Fruit fly (Drosophila melanogaster): ENCODE results near the gene CG6179.

The CG6179 gene

dm6 chrX:18367806-18368643, 11.9 kb upstream of the CG6179 start (continued):
- TF ChIP-seq CG14860 (GFP tag; IDR thresholded peaks at IDR 0.05; ENCODE audit: partially characterized antibody) (no peak), CG15696 (tag; optimal IDR thresholded peaks at IDR 0.05) (no peak), CG16815 (GFP tag; optimal IDR thresholded peaks at IDR 0.05) (peak; percentile 34), ab (GFP tag; optimal IDR thresholded peaks at IDR 0.05) (peak; percentile 42), Hr39 (optimal IDR thresholded peaks at IDR 0.05) (no peak), CG12071 (GFP tag; optimal IDR thresholded peaks at IDR 0.05) (peak; percentile 74), ci (GFP tag; IDR thresholded peaks at IDR 0.05) (peak; percentile 86), lilli (GFP tag; optimal IDR thresholded peaks at IDR 0.05) (peak; percentile 81), tna (GFP tag; IDR thresholded peaks at IDR 0.05; ENCODE audit: partially characterized antibody) (no peak), CG12659 (GFP tag; optimal IDR thresholded peaks at IDR 0.05) (peak; percentile 67), tgo (GFP tag; IDR thresholded peaks at IDR 0.05) (peak; percentile 64), CG1603 (tag; optimal IDR thresholded peaks at IDR 0.05) (peak; percentile 84), Elba2 (GFP tag; optimal IDR thresholded peaks at IDR 0.05) (no peak), fd102C (GFP tag; optimal IDR thresholded peaks at IDR 0.05) (no peak), al (GFP tag; IDR thresholded peaks at IDR 0.05) (peak; percentile 72), fd3F (GFP tag; optimal IDR thresholded peaks at IDR 0.05) (peak; percentile 43), CG13123 (GFP tag; optimal IDR thresholded peaks at IDR 0.05) (no peak), D19B (GFP tag; optimal IDR thresholded peaks at IDR 0.05) (peak; percentile 7), psq (GFP tag; optimal IDR thresholded peaks at IDR 0.05) (no peak), CG10565 (GFP tag; optimal IDR thresholded peaks at IDR 0.05) (no peak), inv (GFP tag; IDR thresholded peaks at IDR 0.05; ENCODE audit: partially characterized antibody) (no peak), sisA (GFP tag; IDR thresholded peaks at IDR 0.05) (peak; percentile 75), Dad (GFP tag; optimal IDR thresholded peaks at IDR 0.05) (peak; percentile 67), zfh1 (GFP tag; IDR thresholded peaks at IDR 0.05) (peak; percentile 71), CG11093 (GFP tag; IDR thresholded peaks at IDR 0.05) (peak; percentile 46; the same call in 2 of the 3 replicates), crp (GFP tag; optimal IDR thresholded peaks at IDR 0.05) (peak in 1 of 2 experiments; percentile 6), CG9727 (GFP tag; optimal IDR thresholded peaks at IDR 0.05) (peak; percentile 38), lbe (GFP tag; optimal IDR thresholded peaks at IDR 0.05) (peak; percentile 13), chn (GFP tag; optimal IDR thresholded peaks at IDR 0.05) (peak; percentile 22), CG6654 (GFP tag; optimal IDR thresholded peaks at IDR 0.05) (peak; percentile 41), NK7.1 (GFP tag; optimal IDR thresholded peaks at IDR 0.05) (peak; percentile 47), ash1 (GFP tag; optimal IDR thresholded peaks at IDR 0.05) (peak; percentile 54), dm (GFP tag; optimal IDR thresholded peaks at IDR 0.05) (no peak), CG10209 (GFP tag; optimal IDR thresholded peaks at IDR 0.05) (peak; percentile 60), CG6683 (GFP tag; optimal IDR thresholded peaks at IDR 0.05) (peak; percentile 41), Sin3A (optimal IDR thresholded peaks at IDR 0.05) (no peak), Hsf (GFP tag; optimal IDR thresholded peaks at IDR 0.05) (peak; percentile 38), vvl (GFP tag; IDR thresholded peaks at IDR 0.05) (peak; percentile 87), crc (GFP tag; optimal IDR thresholded peaks at IDR 0.05) (peak; percentile 59), kah (GFP tag; optimal IDR thresholded peaks at IDR 0.05) (peak; percentile 8), mam (GFP tag; optimal IDR thresholded peaks at IDR 0.05) (peak; percentile 82), row (GFP tag; IDR thresholded peaks at IDR 0.05) (peak; percentile 87), gcm2 (GFP tag; optimal IDR thresholded peaks at IDR 0.05) (peak; percentile 56), jumu (GFP tag; optimal IDR thresholded peaks at IDR 0.05) (peak; percentile 78), CG5180 (GFP tag; optimal IDR thresholded peaks at IDR 0.05) (peak; percentile 62), zen (tag; optimal IDR thresholded peaks at IDR 0.05) (no peak), Oaz (GFP tag; IDR thresholded peaks at IDR 0.05) (peak; percentile 73), bsh (GFP tag; optimal IDR thresholded peaks at IDR 0.05) (peak in 1 of 2 experiments; percentile 79), CG10147 (GFP tag; optimal IDR thresholded peaks at IDR 0.05) (peak; percentile 10)
